Worm (Caenorhabditis elegans) whole organism, young adult: ENCODE data around the gene C49A9.10.

ENCODE experiments used
- B0261.1 ChIP-seq: sonication (generic microtip); optimal IDR thresholded peaks from 2 replicates; lab custom pipeline; 2016; ENCODE audit warnings: mild to moderate bottlenecking, missing genetic modification characterization, moderate library complexity, missing compliant biosample characterization
- F57A8.1 ChIP-seq: fragments of 200-800 bp; sonication (Bioruptor generic); optimal IDR thresholded peaks from 2 replicates; lab custom pipeline; 2018; ENCODE audit warnings: mild to moderate bottlenecking, missing genetic modification characterization, moderate library complexity, missing compliant biosample characterization
- Y53F4B.3 ChIP-seq: fragments of 200-800 bp; sonication (Bioruptor generic); IDR thresholded peaks from 2 replicates; pipeline ENCODE4 v1.3.6; 2022; ENCODE audit warnings: missing genetic modification reagents, missing genetic modification characterization, missing compliant biosample characterization
- Y53G8AR.9 ChIP-seq: fragments of 200-800 bp; sonication (Bioruptor generic); conservative IDR thresholded peaks from 2 replicates; pipeline ENCODE4 v1.3.6; 2022; ENCODE audit warnings: missing genetic modification reagents, missing genetic modification characterization, missing compliant biosample characterization
- aptf-2 ChIP-seq: fragments of 200-800 bp; sonication (Bioruptor generic); conservative IDR thresholded peaks from 2 replicates; pipeline ENCODE4 v1.3.6; 2022; ENCODE audit warnings: missing genetic modification reagents, missing genetic modification characterization, missing compliant biosample characterization
- bed-1 ChIP-seq: fragments of 200-800 bp; sonication (Bioruptor generic); IDR thresholded peaks from 2 replicates; pipeline ENCODE4 v1.3.6; 2022; ENCODE audit warnings: missing genetic modification reagents, missing genetic modification characterization, missing compliant biosample characterization
- cebp-1 ChIP-seq, 2 experiments: fragments of 200-800 bp in 1 of 2; sonication (Bioruptor generic) in 1 of 2; sonication (generic microtip) in 1 of 2; IDR thresholded peaks in 1 of 2; optimal IDR thresholded peaks in 1 of 2; 2 replicates each; pipeline versions ENCODE4 v1.3.6 to Lab custom; 2017 to 2022; ENCODE audit warnings: missing compliant biosample characterization in 2 of 2, missing genetic modification characterization in 2 of 2, mild to moderate bottlenecking in 1 of 2, missing genetic modification reagents in 1 of 2, moderate library complexity in 1 of 2
- cebp-2 ChIP-seq: fragments of 200-800 bp; sonication (Bioruptor generic); IDR thresholded peaks from 2 replicates; pipeline ENCODE4 v1.3.6; 2022; ENCODE audit warnings: missing genetic modification characterization, missing compliant biosample characterization
- ceh-100 ChIP-seq: fragments of 200-800 bp; sonication (Bioruptor generic); IDR thresholded peaks from 2 replicates; pipeline ENCODE4 v1.3.6; 2022; ENCODE audit warnings: missing genetic modification reagents, missing genetic modification characterization, missing compliant biosample characterization
- ceh-58 ChIP-seq: fragments of 200-800 bp; sonication (Bioruptor generic); IDR thresholded peaks from 2 replicates; pipeline ENCODE4 v1.3.6; 2022; ENCODE audit warnings: missing genetic modification characterization, missing compliant biosample characterization
- efl-1 ChIP-seq: fragments of 150-350 bp; optimal IDR thresholded peaks from 2 replicates; lab custom pipeline; 2014; ENCODE audit warnings: missing biosample characterization, missing genetic modification reagents, missing genetic modification characterization
- egrh-3 ChIP-seq: fragments of 200-800 bp; sonication (Bioruptor generic); IDR thresholded peaks from 2 replicates; pipeline ENCODE4 v1.3.6; 2022; ENCODE audit warnings: missing genetic modification reagents, missing genetic modification characterization, missing compliant biosample characterization
- ets-4 ChIP-seq: fragments of 200-800 bp; sonication (Bioruptor generic); optimal IDR thresholded peaks from 2 replicates; lab custom pipeline; 2018; ENCODE audit warnings: mild to moderate bottlenecking, missing genetic modification characterization, missing compliant biosample characterization
- him-1 ChIP-seq: sonication (generic microtip); optimal IDR thresholded peaks from 2 replicates; lab custom pipeline; 2016; ENCODE audit warnings: missing genotype, missing genetic modification reagents, missing genetic modification characterization, missing compliant biosample characterization
- hmg-20 ChIP-seq: fragments of 200-800 bp; sonication (Bioruptor generic); IDR thresholded peaks from 2 replicates; pipeline ENCODE4 v1.3.6; 2022; ENCODE audit warnings: missing genetic modification reagents, missing genetic modification characterization, missing compliant biosample characterization
- hrde-1 ChIP-seq: sonication (generic microtip); optimal IDR thresholded peaks from 2 replicates; lab custom pipeline; 2016; ENCODE audit warnings: missing genetic modification characterization, mild to moderate bottlenecking, missing compliant biosample characterization, moderate library complexity, missing genotype, missing genetic modification reagents, borderline replicate concordance
- lsy-27 ChIP-seq: sonication (generic microtip); optimal IDR thresholded peaks from 2 replicates; lab custom pipeline; 2017; ENCODE audit warnings: missing genetic modification characterization, mild to moderate bottlenecking, missing compliant biosample characterization, antibody characterized with exemption, missing genotype, borderline replicate concordance; ENCODE audit not compliant: insufficient read depth
- madf-10 ChIP-seq: sonication (generic microtip); optimal IDR thresholded peaks from 2 replicates; lab custom pipeline; 2016; ENCODE audit warnings: mild to moderate bottlenecking, missing genetic modification characterization, missing compliant biosample characterization
- madf-3 ChIP-seq: fragments of 200-800 bp; sonication (Bioruptor generic); IDR thresholded peaks from 2 replicates; pipeline ENCODE4 v1.3.6; 2022; ENCODE audit warnings: missing genetic modification reagents, missing genetic modification characterization, missing compliant biosample characterization
- mcd-1 ChIP-seq: fragments of 200-800 bp; sonication (Bioruptor generic); IDR thresholded peaks from 2 replicates; pipeline ENCODE4 v1.3.6; 2022; ENCODE audit warnings: missing genetic modification reagents, missing genetic modification characterization, missing compliant biosample characterization
- nhr-80 ChIP-seq: sonication (generic microtip); optimal IDR thresholded peaks from 2 replicates; lab custom pipeline; 2016; ENCODE audit warnings: missing genetic modification characterization, missing compliant biosample characterization
- rcor-1 ChIP-seq: fragments of 200-800 bp; sonication (Bioruptor generic); IDR thresholded peaks from 2 replicates; pipeline ENCODE4 v1.3.6; 2022; ENCODE audit warnings: missing genetic modification reagents, missing genetic modification characterization, missing compliant biosample characterization
- rpc-1 ChIP-seq, 2 experiments: fragments of 150-350 bp in 1 of 2; sonication (generic microtip) in 1 of 2; optimal IDR thresholded peaks; 2 replicates each; lab custom pipeline; 2014 to 2018; ENCODE audit warnings: missing biosample characterization in 1 of 2, missing genetic modification characterization in 1 of 2, missing genetic modification reagents in 1 of 2, missing genotype in 1 of 2
- sdz-38 ChIP-seq: sonication (generic microtip); optimal IDR thresholded peaks from 2 replicates; lab custom pipeline; 2016; ENCODE audit warnings: missing genotype, missing genetic modification characterization, missing compliant biosample characterization
- snpc-1.1 ChIP-seq: sonication (generic microtip); optimal IDR thresholded peaks from 2 replicates; lab custom pipeline; 2017; ENCODE audit warnings: missing genetic modification characterization, mild to moderate bottlenecking, missing compliant biosample characterization, antibody characterized with exemption, moderate library complexity, missing genotype, missing genetic modification reagents; ENCODE audit not compliant: insufficient read depth
- snpc-1.3 ChIP-seq: sonication (generic microtip); optimal IDR thresholded peaks from 2 replicates; lab custom pipeline; 2017; ENCODE audit warnings: missing genetic modification characterization, mild to moderate bottlenecking, missing compliant biosample characterization, antibody characterized with exemption, moderate library complexity, missing genotype, missing genetic modification reagents; ENCODE audit not compliant: insufficient read depth
- xnd-1 ChIP-seq: sonication (generic microtip); optimal IDR thresholded peaks from 2 replicates; lab custom pipeline; 2016; ENCODE audit warnings: missing genotype, missing genetic modification reagents, missing genetic modification characterization, missing compliant biosample characterization
- ztf-26 ChIP-seq: sonication (generic microtip); optimal IDR thresholded peaks from 2 replicates; lab custom pipeline; 2017; ENCODE audit warnings: missing genetic modification characterization, missing compliant biosample characterization

The C49A9.10 gene

DNA sequence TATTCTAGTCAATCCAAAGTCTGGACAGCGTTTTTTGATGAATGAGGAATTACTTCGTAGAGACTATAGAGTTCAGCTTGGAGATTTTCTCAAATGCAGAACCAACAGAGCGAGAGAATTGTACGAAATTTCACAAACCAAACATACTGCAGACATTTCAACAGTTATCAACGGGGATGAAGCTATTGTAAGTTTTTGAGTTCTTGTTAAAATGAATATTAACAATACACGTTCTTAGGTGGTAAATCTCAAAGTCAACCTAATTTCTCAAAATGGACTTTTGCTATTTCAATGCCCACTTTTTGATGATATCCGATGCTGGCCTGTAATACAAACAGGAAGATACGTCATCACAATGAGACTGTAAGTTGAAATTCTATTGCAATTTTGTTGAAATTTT lies 11.4 kb upstream of the C49A9.10 start:
- TF ChIP-seq F57A8.1 (GFP tag; lab: Kevin White, UChicago), result no peak
- no peak for TF ChIP-seq cebp-1 (GFP tag; IDR thresholded peaks at IDR 0.05; lab: Robert Waterston, UW)
- TF ChIP-seq cebp-1 (tag; optimal IDR thresholded peaks at IDR 0.05; lab: Kevin White, UChicago), result no peak
- TF ChIP-seq aptf-2 (GFP tag; lab: Robert Waterston, UW), result no peak
- no peak for TF ChIP-seq efl-1 (GFP tag; lab: Kevin White, UChicago)
- no peak for TF ChIP-seq mcd-1
- no peak for TF ChIP-seq B0261.1
- no peak for TF ChIP-seq ztf-26 (tag; lab: Kevin White, UChicago)
- TF ChIP-seq cebp-2, result no peak
- no peak for TF ChIP-seq rpc-1 (optimal IDR thresholded peaks at IDR 0.05; lab: Kevin White, UChicago)
- TF ChIP-seq rpc-1 (tag; optimal IDR thresholded peaks at IDR 0.05; lab: Kevin White, UChicago), result no peak
- TF ChIP-seq xnd-1 (tag; lab: Kevin White, UChicago), result no peak
- TF ChIP-seq hrde-1 (tag; lab: Kevin White, UChicago), result no peak
- TF ChIP-seq, all 124 proteins: peak for 0

DNA sequence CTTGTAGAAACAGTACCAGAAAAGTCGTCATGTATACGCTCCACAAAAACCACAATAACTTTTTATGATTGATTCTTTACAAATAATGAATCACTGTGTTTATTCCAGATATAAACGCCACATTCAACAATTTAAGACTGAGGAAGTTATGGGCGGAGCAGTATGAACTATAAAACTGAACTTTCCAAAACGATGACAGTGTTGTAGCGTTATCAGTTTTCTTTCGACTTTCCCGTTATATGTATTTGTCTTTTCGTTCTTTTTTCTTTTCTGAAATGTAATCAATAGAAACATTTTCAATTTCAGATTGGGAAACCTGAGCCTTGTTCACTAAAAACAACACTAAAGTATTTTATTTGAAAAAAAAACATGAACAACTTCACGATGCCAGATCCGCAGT lies 10.9 kb upstream of the C49A9.10 start, which contains the start of gene C49A9.9:
Gene C49A9.9, plus strand, starts transcription at position 307 of the 400 bp plus-strand sequence.
- TF ChIP-seq him-1 (tag; lab: Kevin White, UChicago) (no peak), nhr-80 (tag; lab: Kevin White, UChicago) (peak; percentile 40)

DNA sequence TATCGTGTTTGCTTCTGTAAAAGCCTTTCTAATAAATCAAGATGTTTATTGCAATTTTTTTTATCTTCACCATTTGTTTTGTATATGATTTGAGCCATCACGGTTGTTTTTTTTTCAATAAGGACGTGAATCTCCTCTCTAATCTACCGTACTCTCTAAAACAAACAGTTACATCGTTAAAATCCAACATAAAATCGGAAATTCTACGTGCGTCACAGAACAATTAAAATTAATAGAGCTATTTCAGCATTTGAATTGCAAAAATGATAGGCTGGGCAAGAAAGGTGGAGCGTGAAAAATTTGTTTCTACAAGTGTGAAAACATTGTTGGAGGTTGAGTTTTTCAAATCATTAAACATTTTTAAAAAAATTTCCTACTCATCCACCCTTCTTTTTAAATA lies 7.3 kb upstream of the C49A9.10 start, which contains the start of gene C49A9.5:
Gene C49A9.5, plus strand, starts transcription at position 271 of the 400 bp plus-strand sequence.
- TF ChIP-seq lsy-27 (no peak), snpc-1.1 (tag; lab: Kevin White, UChicago) (no peak), rcor-1 (GFP tag; lab: Robert Waterston, UW) (no peak), madf-10 (tag; lab: Kevin White, UChicago) (no peak), ceh-100 (GFP tag; lab: Robert Waterston, UW) (no peak), ets-4 (GFP tag; lab: Kevin White, UChicago) (no peak), bed-1 (GFP tag; lab: Robert Waterston, UW) (no peak), snpc-1.3 (no peak), sdz-38 (tag; lab: Kevin White, UChicago) (no peak), cebp-1 (GFP tag; IDR thresholded peaks at IDR 0.05; lab: Robert Waterston, UW) (no peak), cebp-1 (tag; optimal IDR thresholded peaks at IDR 0.05; lab: Kevin White, UChicago) (no peak), hmg-20 (GFP tag; lab: Robert Waterston, UW) (no peak)

DNA sequence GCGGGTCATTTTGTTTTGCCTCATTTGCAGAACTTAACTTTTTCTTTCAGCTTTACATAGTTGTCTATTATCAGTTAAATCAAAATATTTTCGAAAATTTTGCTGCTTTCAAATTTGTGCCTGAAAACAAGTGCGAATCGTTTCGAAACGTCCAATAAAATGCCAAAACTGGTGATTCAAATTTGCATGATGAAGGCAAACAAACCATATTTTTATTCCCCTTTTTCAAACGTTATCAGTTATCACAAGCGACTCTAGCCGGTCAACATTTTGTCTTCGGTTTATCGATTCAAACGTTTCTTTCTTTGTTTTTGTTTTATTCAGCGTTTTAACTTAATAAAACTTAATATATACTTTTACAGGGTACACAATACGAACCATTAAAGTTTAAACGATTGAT lies 4.4 kb upstream of the C49A9.10 start, which contains the start of the genes ugt-24 and C49A9.6:
Gene ugt-24, minus strand, starts transcription at position 147 of the 400 bp plus-strand sequence.
Gene C49A9.6, plus strand, starts transcription at position 363 of the 400 bp plus-strand sequence.
- no peak for TF ChIP-seq lsy-27
- no peak for TF ChIP-seq cebp-1 (GFP tag; IDR thresholded peaks at IDR 0.05; lab: Robert Waterston, UW)
- peak; percentile 6 for TF ChIP-seq cebp-1 (tag; optimal IDR thresholded peaks at IDR 0.05; lab: Kevin White, UChicago)
- TF ChIP-seq ceh-58 (GFP tag; lab: Robert Waterston, UW), result no peak
- peak; percentile 69 for TF ChIP-seq nhr-80 (tag; lab: Kevin White, UChicago)

DNA sequence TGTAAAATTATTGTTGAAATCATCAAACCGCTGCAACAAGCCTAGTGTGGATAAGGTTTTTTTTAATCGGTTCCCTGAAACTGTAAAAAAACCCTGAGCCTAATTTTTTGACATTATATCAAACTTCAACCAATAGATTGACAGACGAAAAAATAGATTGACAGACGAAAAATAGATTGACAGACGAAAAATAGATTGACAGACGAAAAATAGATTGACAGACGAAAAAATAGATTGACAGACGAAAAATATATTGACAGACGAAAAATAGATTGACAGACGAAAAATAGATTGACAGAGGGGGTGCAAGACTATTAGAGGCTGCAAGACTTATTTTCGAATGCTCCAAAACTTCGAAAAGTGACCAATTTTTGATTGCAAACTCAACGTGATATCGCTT lies 3.8 kb upstream of the C49A9.10 start:
- TF ChIP-seq egrh-3 (GFP tag; lab: Robert Waterston, UW) (peak; percentile 33; the same call in 1 of the 2 replicates), Y53G8AR.9 (GFP tag; lab: Robert Waterston, UW) (0 out of 2 replicates have a peak, but pooled peaks have one; percentile 16), Y53F4B.3 (GFP tag; lab: Robert Waterston, UW) (peak; percentile 96; the same call in 1 of the 2 replicates), madf-3 (GFP tag; lab: Robert Waterston, UW) (peak; percentile 70; the same call in 1 of the 2 replicates)
- TF ChIP-seq, all 124 proteins: peak for 4; not testable (repeated sequence) for 120
